Worm (Caenorhabditis elegans) whole organism, L1 larva: Measurements from ENCODE around the gene trpp-12.

Source experiments
- C04F5.9 ChIP-seq: sonication (generic microtip); optimal IDR thresholded peaks from 2 replicates; lab custom pipeline; 2016; ENCODE audit warnings: missing genetic modification characterization, missing compliant biosample characterization
- C34B4.2 ChIP-seq: sonication (generic microtip); optimal IDR thresholded peaks from 2 replicates; lab custom pipeline; 2017; ENCODE audit warnings: mild to moderate bottlenecking, missing genetic modification characterization, missing compliant biosample characterization
- Y116A8C.19 ChIP-seq: sonication (generic microtip); optimal IDR thresholded peaks from 2 replicates; lab custom pipeline; 2016; ENCODE audit warnings: missing compliant biosample characterization, missing genetic modification characterization, borderline replicate concordance
- aly-2 ChIP-seq: fragments of 150-350 bp; optimal IDR thresholded peaks from 2 replicates; lab custom pipeline; 2014; ENCODE audit warnings: missing biosample characterization, missing genetic modification characterization
- blmp-1 ChIP-seq: fragments of 150-350 bp; optimal IDR thresholded peaks from 2 replicates; lab custom pipeline; 2014; ENCODE audit warnings: missing biosample characterization, missing genetic modification characterization
- ceh-63 ChIP-seq: fragments of 200-800 bp; sonication (Bioruptor generic); optimal IDR thresholded peaks from 2 replicates; lab custom pipeline; 2018; ENCODE audit warnings: mild to moderate bottlenecking, missing genetic modification characterization, missing compliant biosample characterization
- ceh-82 ChIP-seq, 3 experiments: fragments of 150-350 bp in 1 of 3; sonication (generic microtip) in 2 of 3; optimal IDR thresholded peaks; 2 replicates each; lab custom pipeline; 2014 to 2017; ENCODE audit warnings: missing biosample characterization in 3 of 3, missing genetic modification characterization in 3 of 3
- ceh-88 ChIP-seq: fragments of 200-800 bp; sonication (Bioruptor generic); IDR thresholded peaks from 2 replicates; pipeline ENCODE4 v1.3.6; 2022; ENCODE audit warnings: missing genetic modification characterization, missing compliant biosample characterization
- dsc-1 ChIP-seq: sonication (generic microtip); optimal IDR thresholded peaks from 2 replicates; lab custom pipeline; 2016; ENCODE audit warnings: mild to moderate bottlenecking, missing genetic modification characterization, missing compliant biosample characterization
- efl-3 ChIP-seq: fragments of 200-800 bp; sonication (Bioruptor generic); optimal IDR thresholded peaks from 2 replicates; lab custom pipeline; 2018; ENCODE audit warnings: mild to moderate bottlenecking, missing genetic modification characterization, missing compliant biosample characterization
- ets-5 ChIP-seq: fragments of 200-800 bp; sonication (Bioruptor generic); IDR thresholded peaks from 2 replicates; pipeline ENCODE4 v1.3.6; 2022; ENCODE audit warnings: missing genetic modification characterization, missing compliant biosample characterization
- fkh-4 ChIP-seq: sonication (generic microtip); optimal IDR thresholded peaks from 2 replicates; lab custom pipeline; 2016; ENCODE audit warnings: missing compliant biosample characterization, missing genetic modification characterization, borderline replicate concordance
- fos-1 ChIP-seq: fragments of 150-350 bp; optimal IDR thresholded peaks from 2 replicates; lab custom pipeline; 2014; ENCODE audit warnings: missing biosample characterization, missing genetic modification characterization
- grh-1 ChIP-seq: fragments of 200-800 bp; sonication (Bioruptor generic); IDR thresholded peaks from 2 replicates; pipeline ENCODE4 v1.3.6; 2022; ENCODE audit warnings: missing genetic modification reagents, missing genetic modification characterization, missing compliant biosample characterization
- hlh-17 ChIP-seq: fragments of 200-800 bp; sonication (Bioruptor generic); optimal IDR thresholded peaks from 2 replicates; lab custom pipeline; 2018; ENCODE audit warnings: missing genetic modification characterization, mild to moderate bottlenecking, missing compliant biosample characterization, moderate library complexity, borderline replicate concordance
- hpl-2 ChIP-seq: fragments of 150-350 bp; optimal IDR thresholded peaks from 2 replicates; lab custom pipeline; 2014; ENCODE audit warnings: missing biosample characterization, missing genetic modification reagents, missing genetic modification characterization
- irx-1 ChIP-seq: sonication (generic microtip); optimal IDR thresholded peaks from 2 replicates; lab custom pipeline; 2016; ENCODE audit warnings: missing genetic modification characterization, missing compliant biosample characterization
- isw-1 ChIP-seq: fragments of 200-800 bp; sonication (Bioruptor generic); IDR thresholded peaks from 2 replicates; pipeline ENCODE4 v1.3.6; 2022; ENCODE audit warnings: missing genetic modification characterization, missing compliant biosample characterization
- jun-1 ChIP-seq: fragments of 150-350 bp; optimal IDR thresholded peaks from 2 replicates; lab custom pipeline; 2014; ENCODE audit warnings: missing biosample characterization, missing genetic modification reagents, missing genetic modification characterization
- lin-14 ChIP-seq: fragments of 200-800 bp; sonication (Bioruptor generic); optimal IDR thresholded peaks from 2 replicates; lab custom pipeline; 2018; ENCODE audit warnings: mild to moderate bottlenecking, missing genetic modification characterization, moderate library complexity, missing compliant biosample characterization
- lir-3 ChIP-seq: sonication (generic microtip); optimal IDR thresholded peaks from 2 replicates; lab custom pipeline; 2016; ENCODE audit warnings: mild to moderate bottlenecking, missing genetic modification characterization, moderate library complexity, missing compliant biosample characterization; ENCODE audit not compliant: poor library complexity
- lsy-2 ChIP-seq, 2 experiments: fragments of 150-350 bp; optimal IDR thresholded peaks; 2 replicates each; lab custom pipeline; 2014; ENCODE audit warnings: missing biosample characterization in 2 of 2, missing genetic modification characterization in 2 of 2
- mdl-1 ChIP-seq, 2 experiments: fragments of 150-350 bp; optimal IDR thresholded peaks; 2 replicates each; lab custom pipeline; 2014 to 2017; ENCODE audit warnings: missing biosample characterization in 2 of 2, missing genetic modification characterization in 2 of 2, inconsistent platforms in 1 of 2
- mep-1 ChIP-seq: fragments of 150-350 bp; optimal IDR thresholded peaks from 2 replicates; lab custom pipeline; 2014; ENCODE audit warnings: missing biosample characterization, missing genetic modification characterization
- nhr-11 ChIP-seq: fragments of 150-350 bp; optimal IDR thresholded peaks from 2 replicates; lab custom pipeline; 2014; ENCODE audit warnings: missing biosample characterization, missing genetic modification characterization
- nhr-12 ChIP-seq: sonication (generic microtip); optimal IDR thresholded peaks from 2 replicates; lab custom pipeline; 2017; ENCODE audit warnings: missing biosample characterization, missing genetic modification characterization
- nhr-20 ChIP-seq: sonication (generic microtip); optimal IDR thresholded peaks from 2 replicates; lab custom pipeline; 2016; ENCODE audit warnings: mild to moderate bottlenecking, missing genetic modification characterization, missing compliant biosample characterization
- nhr-28 ChIP-seq: fragments of 150-350 bp; optimal IDR thresholded peaks from 2 replicates; lab custom pipeline; 2014; ENCODE audit warnings: missing biosample characterization, missing genetic modification characterization
- nhr-47 ChIP-seq: sonication (generic microtip); optimal IDR thresholded peaks from 2 replicates; lab custom pipeline; 2016; ENCODE audit warnings: mild to moderate bottlenecking, missing genetic modification characterization, moderate library complexity, missing compliant biosample characterization
- nhr-71 ChIP-seq: sonication (generic microtip); optimal IDR thresholded peaks from 2 replicates; lab custom pipeline; 2016; ENCODE audit warnings: mild to moderate bottlenecking, missing genetic modification characterization, moderate library complexity, missing compliant biosample characterization
- nhr-90 ChIP-seq: sonication (generic microtip); optimal IDR thresholded peaks from 2 replicates; lab custom pipeline; 2016; ENCODE audit warnings: mild to moderate bottlenecking, missing genetic modification characterization, missing compliant biosample characterization; ENCODE audit not compliant: poor library complexity
- pax-3 ChIP-seq: fragments of 200-800 bp; sonication (Bioruptor generic); optimal IDR thresholded peaks from 2 replicates; lab custom pipeline; 2018; ENCODE audit warnings: mild to moderate bottlenecking, missing genetic modification characterization, moderate library complexity, missing compliant biosample characterization
- pqm-1 ChIP-seq: sonication (generic microtip); optimal IDR thresholded peaks from 3 replicates; lab custom pipeline; 2017; ENCODE audit warnings: missing biosample characterization, missing genetic modification characterization
- skn-1 ChIP-seq: fragments of 150-350 bp; optimal IDR thresholded peaks from 2 replicates; lab custom pipeline; 2014; ENCODE audit warnings: missing biosample characterization, missing genetic modification characterization
- snpc-4 ChIP-seq: fragments of 150-350 bp; optimal IDR thresholded peaks from 2 replicates; lab custom pipeline; 2014; ENCODE audit warnings: missing biosample characterization, missing genetic modification characterization
- snu-23 ChIP-seq: sonication (generic microtip); optimal IDR thresholded peaks from 2 replicates; lab custom pipeline; 2016; ENCODE audit warnings: missing genetic modification characterization, missing compliant biosample characterization
- sup-37 ChIP-seq: fragments of 200-800 bp; sonication (Bioruptor generic); optimal IDR thresholded peaks from 2 replicates; lab custom pipeline; 2018; ENCODE audit warnings: mild to moderate bottlenecking, missing genetic modification characterization, missing compliant biosample characterization
- tbx-2 ChIP-seq: sonication (generic microtip); optimal IDR thresholded peaks from 2 replicates; lab custom pipeline; 2016; ENCODE audit warnings: missing genetic modification characterization, missing compliant biosample characterization
- unc-130 ChIP-seq: fragments of 150-350 bp; optimal IDR thresholded peaks from 2 replicates; lab custom pipeline; 2017; ENCODE audit warnings: missing biosample characterization, missing genetic modification characterization, inconsistent platforms
- unc-30 ChIP-seq: sonication (generic microtip); optimal IDR thresholded peaks from 2 replicates; lab custom pipeline; 2017; ENCODE audit warnings: missing biosample characterization, missing genetic modification characterization
- unc-62 ChIP-seq: fragments of 150-350 bp; optimal IDR thresholded peaks from 2 replicates; lab custom pipeline; 2014; ENCODE audit warnings: missing biosample characterization, missing genetic modification reagents, missing genetic modification characterization
- unc-86 ChIP-seq: sonication (generic microtip); optimal IDR thresholded peaks from 2 replicates; lab custom pipeline; 2016; ENCODE audit warnings: missing genetic modification characterization, missing compliant biosample characterization
- unc-98 ChIP-seq: fragments of 200-800 bp; sonication (Bioruptor generic); IDR thresholded peaks from 2 replicates; pipeline ENCODE4 v1.3.6; 2022; ENCODE audit warnings: missing genetic modification characterization, missing compliant biosample characterization
- vab-15 ChIP-seq: sonication (generic microtip); optimal IDR thresholded peaks from 2 replicates; lab custom pipeline; 2017; ENCODE audit warnings: missing genotype, mild to moderate bottlenecking, missing genetic modification characterization, missing compliant biosample characterization
- zag-1 ChIP-seq: fragments of 150-350 bp; optimal IDR thresholded peaks from 2 replicates; lab custom pipeline; 2014; ENCODE audit warnings: missing biosample characterization, missing genetic modification characterization
- ztf-11 ChIP-seq, 2 experiments: sonication (generic microtip); optimal IDR thresholded peaks; 2 replicates each; lab custom pipeline; 2016 to 2017; ENCODE audit warnings: missing genetic modification characterization in 2 of 2, missing biosample characterization in 1 of 2, missing compliant biosample characterization in 1 of 2

The trpp-12 gene

ce11 chrX:2364703-2365299 is 44.7 kb upstream of the trpp-12 start (continued):
- TF ChIP-seq skn-1 (tag; lab: Kevin White, UChicago) (peak; percentile 99), aly-2 (tag; lab: Kevin White, UChicago) (peak; percentile 50), fkh-4 (tag; lab: Kevin White, UChicago) (no peak)

ce11 chrX:2365890-2366289 is 43.6 kb upstream of the trpp-12 start, which contains the start of gene T24D8.6:
TSS of gene T24D8.6 (minus strand) at chrX:2365990.
- TF ChIP-seq mdl-1 (tag; optimal IDR thresholded peaks at IDR 0.05; lab: Kevin White, UChicago) (no peak), ets-5 (no peak)

ce11 chrX:2368042-2368814 is 41.3 kb upstream of the trpp-12 start:
- no peak for TF ChIP-seq efl-3
- TF ChIP-seq skn-1 (tag; lab: Kevin White, UChicago) = peak; percentile 12
- TF ChIP-seq C04F5.9 (tag; lab: Kevin White, UChicago) = no peak
- TF ChIP-seq unc-30 (tag; lab: Kevin White, UChicago) = no peak
- TF ChIP-seq isw-1 (GFP tag; lab: Robert Waterston, UW) = no peak
- no peak for TF ChIP-seq vab-15
- no peak for TF ChIP-seq mep-1 (tag; lab: Kevin White, UChicago)
- no peak for TF ChIP-seq ceh-82 (tag; optimal IDR thresholded peaks at IDR 0.05; lab: Kevin White, UChicago)
- TF ChIP-seq pax-3 (tag; lab: Kevin White, UChicago) = no peak
- TF ChIP-seq snpc-4 = no peak
- TF ChIP-seq Y116A8C.19 (tag; lab: Kevin White, UChicago) = no peak
- TF ChIP-seq irx-1 (tag; lab: Kevin White, UChicago) = no peak
- TF ChIP-seq tbx-2 (tag; lab: Kevin White, UChicago) = peak; percentile 35
- TF ChIP-seq lin-14 (GFP tag; lab: Kevin White, UChicago) = peak; percentile 82
- TF ChIP-seq dsc-1 = no peak
- TF ChIP-seq ceh-88 = no peak
- TF ChIP-seq C34B4.2 (tag; lab: Kevin White, UChicago) = no peak
- TF ChIP-seq nhr-12 (tag; lab: Kevin White, UChicago) = no peak
- TF ChIP-seq zag-1 (tag; lab: Kevin White, UChicago) = no peak
- TF ChIP-seq nhr-11 (tag; lab: Kevin White, UChicago) = no peak
- TF ChIP-seq unc-130 (tag; lab: Kevin White, UChicago) = peak; percentile 14
- TF ChIP-seq hpl-2 (GFP tag; lab: Kevin White, UChicago) = no peak
- peak; percentile 15 for TF ChIP-seq jun-1 (tag; lab: Kevin White, UChicago)
- TF ChIP-seq nhr-20 (tag; lab: Kevin White, UChicago) = peak; percentile 37
- no peak for TF ChIP-seq lir-3 (tag; lab: Kevin White, UChicago)
- TF ChIP-seq sup-37 = no peak
- no peak for TF ChIP-seq pqm-1 (tag; lab: Kevin White, UChicago)
- TF ChIP-seq nhr-71 (tag; lab: Kevin White, UChicago) = peak; percentile 52
- no peak for TF ChIP-seq nhr-28
- TF ChIP-seq grh-1 = peak; percentile 69
- no peak for TF ChIP-seq unc-86
- no peak for TF ChIP-seq unc-62 (GFP tag; lab: Kevin White, UChicago)
- peak; percentile 24 for TF ChIP-seq nhr-90 (tag; lab: Kevin White, UChicago)
- no peak for TF ChIP-seq unc-98 (GFP tag; lab: Robert Waterston, UW)
- no peak for TF ChIP-seq ets-5
- TF ChIP-seq ztf-11 (tag; optimal IDR thresholded peaks at IDR 0.05; lab: Kevin White, UChicago) = no peak
- peak; percentile 93 for TF ChIP-seq blmp-1 (tag; lab: Kevin White, UChicago)
- TF ChIP-seq lsy-2 (tag; optimal IDR thresholded peaks at IDR 0.05; lab: Kevin White, UChicago) = peak in 1 of 2 experiments; percentile 8
- TF ChIP-seq hlh-17 (GFP tag; lab: Kevin White, UChicago) = no peak
- peak; percentile 13 for TF ChIP-seq nhr-47 (tag; lab: Kevin White, UChicago)
- TF ChIP-seq mdl-1 (tag; optimal IDR thresholded peaks at IDR 0.05; lab: Kevin White, UChicago) = peak in 1 of 2 experiments; percentile 6
- peak; percentile 3 for TF ChIP-seq fos-1 (tag; lab: Kevin White, UChicago)
- TF ChIP-seq snu-23 (GFP tag; lab: Kevin White, UChicago) = peak; percentile 34
- TF ChIP-seq ceh-63 = no peak
- no peak for TF ChIP-seq fkh-4 (tag; lab: Kevin White, UChicago)
